Worm (Caenorhabditis elegans) whole organism, L4/young adult: ENCODE results near the gene cdh-4.

Source experiments
- W03F9.2 ChIP-seq: fragments of 150-350 bp; optimal IDR thresholded peaks from 2 replicates; lab custom pipeline; 2014; ENCODE audit warnings: missing biosample characterization, missing genetic modification characterization
- dao-5 ChIP-seq: sonication (generic microtip); optimal IDR thresholded peaks from 2 replicates; lab custom pipeline; 2016; ENCODE audit warnings: missing genotype, missing genetic modification characterization, moderate library complexity, missing compliant biosample characterization
- him-1 ChIP-seq: sonication (generic microtip); optimal IDR thresholded peaks from 2 replicates; lab custom pipeline; 2016; ENCODE audit warnings: missing genotype, missing genetic modification reagents, missing genetic modification characterization, missing compliant biosample characterization

- TF ChIP-seq dao-5 (tag; lab: Kevin White, UChicago) (no peak), W03F9.2 (tag; lab: Kevin White, UChicago) (no peak), him-1 (tag; lab: Kevin White, UChicago) (no peak)
Measured at ce11 chrIII:4504934-4505484, 15.1 kb upstream of the cdh-4 start.
